Fruit fly (Drosophila melanogaster): ENCODE measurements around the gene CG42371.

The CG42371 gene

dm6 chr2L:2177969-2178809 lies 38.9 kb downstream of the CG42371 start, which contains the start of gene aop (continued):
- TF ChIP-seq tll (GFP tag; optimal IDR thresholded peaks at IDR 0.05) (peak in 1 of 2 experiments; percentile 77), CG31441 (GFP tag; IDR thresholded peaks at IDR 0.05) (peak; percentile 33; the same call in 1 of the 2 replicates), dati (GFP tag; IDR thresholded peaks at IDR 0.05) (no peak), CG14014 (GFP tag; IDR thresholded peaks at IDR 0.05) (0 out of 2 replicates have a peak, but pooled peaks have one; percentile 5), Fer2 (tag; optimal IDR thresholded peaks at IDR 0.05) (no peak), Blimp-1 (GFP tag; optimal IDR thresholded peaks at IDR 0.05) (peak; percentile 26), CG10654 (GFP tag; optimal IDR thresholded peaks at IDR 0.05) (no peak), HHEX (GFP tag; optimal IDR thresholded peaks at IDR 0.05) (no peak), MTF-1 (GFP tag; optimal IDR thresholded peaks at IDR 0.05; ENCODE audit: borderline replicate concordance) (peak; percentile 48), rib (GFP tag; IDR thresholded peaks at IDR 0.05) (peak; percentile 16; the same call in 1 of the 2 replicates), mam (GFP tag; optimal IDR thresholded peaks at IDR 0.05) (no peak), gt (GFP tag; IDR thresholded peaks at IDR 0.05) (no peak), E2f2 (GFP tag; IDR thresholded peaks at IDR 0.05) (no peak), gem (tag; optimal IDR thresholded peaks at IDR 0.05) (no peak), CrebB (tag; optimal IDR thresholded peaks at IDR 0.05) (peak; percentile 38), CG5180 (GFP tag; optimal IDR thresholded peaks at IDR 0.05) (peak; percentile 95), unc-4 (GFP tag; IDR thresholded peaks at IDR 0.05; ENCODE audit: partially characterized antibody) (0 out of 2 replicates have a peak, but pooled peaks have one; percentile 27), CG34376 (GFP tag; optimal IDR thresholded peaks at IDR 0.05) (peak; percentile 32), ci (GFP tag; IDR thresholded peaks at IDR 0.05) (peak; percentile 75; the same call in 2 of the 3 replicates), cwo (GFP tag; optimal IDR thresholded peaks at IDR 0.05) (no peak), D19B (GFP tag; optimal IDR thresholded peaks at IDR 0.05) (no peak), org-1 (GFP tag; optimal IDR thresholded peaks at IDR 0.05) (no peak), Dp (GFP tag; optimal IDR thresholded peaks at IDR 0.05) (no peak), H2.0 (GFP tag; IDR thresholded peaks at IDR 0.05) (no peak), MBD-R2 (GFP tag; IDR thresholded peaks at IDR 0.05) (no peak), ash1 (GFP tag; optimal IDR thresholded peaks at IDR 0.05) (peak; percentile 71), CG18619 (GFP tag; optimal IDR thresholded peaks at IDR 0.05) (peak; percentile 20), Trl (optimal IDR thresholded peaks at IDR 0.05) (no peak), Trl (GFP tag; optimal IDR thresholded peaks at IDR 0.05) (peak; percentile 72), tap (tag; optimal IDR thresholded peaks at IDR 0.05) (peak; percentile 19), ara (GFP tag; IDR thresholded peaks at IDR 0.05) (peak; percentile 16; the same call in 1 of the 2 replicates), p53 (GFP tag; optimal IDR thresholded peaks at IDR 0.05) (peak; percentile 98), CG34224 (GFP tag; IDR thresholded peaks at IDR 0.05; ENCODE audit: partially characterized antibody) (0 out of 3 replicates have a peak, but pooled peaks have one; percentile 41), Rx (GFP tag; IDR thresholded peaks at IDR 0.05) (no peak), PHDP (tag; optimal IDR thresholded peaks at IDR 0.05) (no peak), nerfin-2 (GFP tag; IDR thresholded peaks at IDR 0.05; ENCODE audit: partially characterized antibody) (no peak), Aef1 (GFP tag; IDR thresholded peaks at IDR 0.05) (no peak), Atf-2 (GFP tag; optimal IDR thresholded peaks at IDR 0.05) (no peak), CG33557 (GFP tag; optimal IDR thresholded peaks at IDR 0.05) (peak; percentile 19), CG3065 (GFP tag; optimal IDR thresholded peaks at IDR 0.05) (no peak), grau (tag; optimal IDR thresholded peaks at IDR 0.05) (no peak), gce (GFP tag; IDR thresholded peaks at IDR 0.05) (no peak), ssp (GFP tag; IDR thresholded peaks at IDR 0.05) (peak; percentile 1; the same call in 1 of the 2 replicates), Hr78 (GFP tag; optimal IDR thresholded peaks at IDR 0.05) (peak in 1 of 2 experiments; percentile 22), Meics (GFP tag; optimal IDR thresholded peaks at IDR 0.05) (no peak), CG1647 (GFP tag; optimal IDR thresholded peaks at IDR 0.05) (peak; percentile 50), Jarid2 (GFP tag; optimal IDR thresholded peaks at IDR 0.05) (peak; percentile 98), sr (GFP tag; IDR thresholded peaks at IDR 0.05) (peak; percentile 73; the same call in 2 of the 3 replicates)

Data from whole organism, embryonic.